Worm (Caenorhabditis elegans): ENCODE measurements around the gene ZC13.2.

ZC13.2 gene

ce11 chrX:873634-874033 lies 6.8 kb upstream of the ZC13.2 start:
- TF ChIP-seq pax-3 (tag; optimal IDR thresholded peaks at IDR 0.05) (no peak), isw-1 (GFP tag; IDR thresholded peaks at IDR 0.05) (no peak), ceh-88 (GFP tag; IDR thresholded peaks at IDR 0.05) (no peak), egl-13 (tag; optimal IDR thresholded peaks at IDR 0.05) (no peak), nhr-19 (GFP tag; conservative IDR thresholded peaks at IDR 0.05) (no peak), unc-130 (tag; optimal IDR thresholded peaks at IDR 0.05) (no peak), nhr-47 (tag; optimal IDR thresholded peaks at IDR 0.05) (no peak), xbp-1 (tag; optimal IDR thresholded peaks at IDR 0.05) (no peak)

DNA sequence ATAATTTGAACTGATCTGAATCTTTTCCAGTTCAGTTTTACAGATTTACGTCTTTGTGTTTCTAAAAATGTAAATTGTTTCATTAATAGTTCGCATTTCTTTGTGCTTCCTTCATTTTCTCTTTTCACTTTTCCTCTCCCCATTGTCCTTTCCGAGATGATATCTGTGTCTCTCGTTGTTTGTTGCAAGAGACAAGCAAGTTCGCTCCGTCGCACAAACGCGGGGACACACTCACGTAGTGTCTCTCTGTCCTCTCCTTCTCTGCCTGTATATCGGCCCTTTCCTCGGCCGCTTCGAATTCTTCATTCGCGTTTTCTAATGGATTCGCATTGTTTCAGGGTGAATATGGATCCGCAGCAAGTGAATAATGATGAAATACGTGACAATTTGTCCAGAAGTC lies 3.5 kb upstream of the ZC13.2 start, which contains the start of gene ZC13.1:
Gene ZC13.1 (plus strand): TSS at position 305 of the 400 bp plus-strand sequence.
- TF ChIP-seq dpl-1 (GFP tag; optimal IDR thresholded peaks at IDR 0.05) (peak; percentile 30 to 64 (median 46)), snpc-4 (tag; optimal IDR thresholded peaks at IDR 0.05) (no peak), fkh-4 (tag; optimal IDR thresholded peaks at IDR 0.05; ENCODE audit: borderline replicate concordance) (no peak), zip-4 (GFP tag; optimal IDR thresholded peaks at IDR 0.05) (no peak), ces-1 (GFP tag; optimal IDR thresholded peaks at IDR 0.05) (no peak), lsy-2 (tag; optimal IDR thresholded peaks at IDR 0.05) (peak; percentile 45 to 81), C04F5.9 (tag; optimal IDR thresholded peaks at IDR 0.05) (no peak), zag-1 (tag; optimal IDR thresholded peaks at IDR 0.05) (no peak), sox-4 (tag; optimal IDR thresholded peaks at IDR 0.05) (no peak), ets-5 (GFP tag; IDR thresholded peaks at IDR 0.05) (no peak), vab-15 (tag; optimal IDR thresholded peaks at IDR 0.05) (no peak), nhr-237 (tag; optimal IDR thresholded peaks at IDR 0.05) (no peak), unc-98 (GFP tag; IDR thresholded peaks at IDR 0.05) (no peak), xbp-1 (tag; optimal IDR thresholded peaks at IDR 0.05) (peak; percentile 33), mep-1 (tag; optimal IDR thresholded peaks at IDR 0.05) (peak; percentile 86), ztf-4 (tag; optimal IDR thresholded peaks at IDR 0.05) (no peak), alr-1 (tag; optimal IDR thresholded peaks at IDR 0.05; ENCODE audit: borderline replicate concordance) (no peak), ceh-8 (GFP tag; optimal IDR thresholded peaks at IDR 0.05) (no peak), aha-1 (tag; optimal IDR thresholded peaks at IDR 0.05) (no peak), tbx-2 (tag; optimal IDR thresholded peaks at IDR 0.05) (peak; percentile 53), lin-14 (GFP tag; optimal IDR thresholded peaks at IDR 0.05) (peak; percentile 86), ceh-90 (tag; optimal IDR thresholded peaks at IDR 0.05) (no peak), nhr-90 (tag; optimal IDR thresholded peaks at IDR 0.05; ENCODE audit: poor library complexity) (no peak), nhr-19 (GFP tag; conservative IDR thresholded peaks at IDR 0.05) (no peak), unc-30 (tag; optimal IDR thresholded peaks at IDR 0.05) (no peak), nhr-28 (tag; optimal IDR thresholded peaks at IDR 0.05) (no peak), nhr-20 (tag; optimal IDR thresholded peaks at IDR 0.05) (peak; percentile 62), skn-1 (tag; optimal IDR thresholded peaks at IDR 0.05) (peak; percentile 96), nhr-11 (tag; optimal IDR thresholded peaks at IDR 0.05) (no peak), elt-2 (tag; optimal IDR thresholded peaks at IDR 0.05) (no peak), fkh-10 (GFP tag; optimal IDR thresholded peaks at IDR 0.05) (peak; percentile 28), lin-39 (tag; optimal IDR thresholded peaks at IDR 0.05) (no peak), pax-3 (tag; optimal IDR thresholded peaks at IDR 0.05) (no peak), Y116A8C.19 (tag; optimal IDR thresholded peaks at IDR 0.05; ENCODE audit: borderline replicate concordance) (no peak), mab-9 (GFP tag; IDR thresholded peaks at IDR 0.05) (no peak), sup-37 (GFP tag; optimal IDR thresholded peaks at IDR 0.05) (no peak), lir-3 (tag; optimal IDR thresholded peaks at IDR 0.05; ENCODE audit: poor library complexity) (no peak), nhr-71 (tag; optimal IDR thresholded peaks at IDR 0.05) (peak; percentile 63), F16B12.6 (tag; optimal IDR thresholded peaks at IDR 0.05) (peak; percentile 25), aly-2 (tag; optimal IDR thresholded peaks at IDR 0.05) (no peak), ceh-82 (tag; optimal IDR thresholded peaks at IDR 0.05) (peak in 2 of 3 experiments; percentile 19 to 88), ztf-11 (tag; optimal IDR thresholded peaks at IDR 0.05) (no peak), efl-1 (optimal IDR thresholded peaks at IDR 0.05) (peak; percentile 36 to 66), efl-1 (GFP tag; optimal IDR thresholded peaks at IDR 0.05 in 1 of 2) (peak in 1 of 2 experiments; percentile 15), lin-13 (GFP tag; optimal IDR thresholded peaks at IDR 0.05) (no peak), nhr-76 (tag; optimal IDR thresholded peaks at IDR 0.05) (no peak), grh-1 (GFP tag; IDR thresholded peaks at IDR 0.05) (no peak)
